Worm (Caenorhabditis elegans) whole organism, L2 larva: ENCODE data around the gene C03B1.5.

Experiments used
- C34F6.9 ChIP-seq: fragments of 150-350 bp; optimal IDR thresholded peaks from 2 replicates; lab custom pipeline; 2014; ENCODE audit warnings: missing biosample characterization, missing genetic modification characterization
- R02D3.7 ChIP-seq: fragments of 150-350 bp; optimal IDR thresholded peaks from 2 replicates; lab custom pipeline; 2014; ENCODE audit warnings: missing biosample characterization, missing genetic modification characterization
- Y55F3AM.14 ChIP-seq: fragments of 200-800 bp; sonication (Bioruptor generic); optimal IDR thresholded peaks from 2 replicates; lab custom pipeline; 2018; ENCODE audit warnings: mild to moderate bottlenecking, missing genetic modification characterization, missing compliant biosample characterization
- ZK546.5 ChIP-seq: sonication (generic microtip); optimal IDR thresholded peaks from 2 replicates; lab custom pipeline; 2017; ENCODE audit warnings: missing biosample characterization, missing genetic modification characterization
- alr-1 ChIP-seq: fragments of 150-350 bp; optimal IDR thresholded peaks from 2 replicates; lab custom pipeline; 2014; ENCODE audit warnings: missing biosample characterization, missing genetic modification characterization
- ama-1 ChIP-seq: fragments of 150-350 bp; optimal IDR thresholded peaks from 2 replicates; lab custom pipeline; 2018; ENCODE audit warnings: inconsistent platforms
- blmp-1 ChIP-seq: sonication (generic microtip); optimal IDR thresholded peaks from 2 replicates; lab custom pipeline; 2017; ENCODE audit warnings: missing genetic modification characterization, mild to moderate bottlenecking, missing compliant biosample characterization, antibody characterized with exemption, moderate library complexity; ENCODE audit not compliant: insufficient read depth
- ceh-16 ChIP-seq: fragments of 150-350 bp; optimal IDR thresholded peaks from 2 replicates; lab custom pipeline; 2014; ENCODE audit warnings: missing biosample characterization, missing genetic modification characterization
- dmd-4 ChIP-seq: sonication (generic microtip); optimal IDR thresholded peaks from 2 replicates; lab custom pipeline; 2017; ENCODE audit warnings: missing biosample characterization, missing genetic modification characterization
- egl-27 ChIP-seq: sonication (generic microtip); optimal IDR thresholded peaks from 3 replicates; lab custom pipeline; 2017; ENCODE audit warnings: missing biosample characterization, missing genetic modification reagents, missing genetic modification characterization
- fos-1 ChIP-seq: fragments of 150-350 bp; optimal IDR thresholded peaks from 2 replicates; lab custom pipeline; 2014; ENCODE audit warnings: missing biosample characterization, missing genetic modification characterization
- gmeb-1 ChIP-seq: fragments of 150-350 bp; optimal IDR thresholded peaks from 2 replicates; lab custom pipeline; 2014; ENCODE audit warnings: missing biosample characterization, missing genetic modification characterization
- lin-11 ChIP-seq: fragments of 150-350 bp; sonication (generic microtip); optimal IDR thresholded peaks from 2 replicates; lab custom pipeline; 2014; ENCODE audit warnings: missing biosample characterization, missing genetic modification characterization, inconsistent platforms, mixed read lengths
- lin-39 ChIP-seq: fragments of 150-350 bp; optimal IDR thresholded peaks from 2 replicates; lab custom pipeline; 2014; ENCODE audit warnings: missing biosample characterization, missing genetic modification reagents, missing genetic modification characterization
- lsy-2 ChIP-seq, 2 experiments: fragments of 150-350 bp in 1 of 2; sonication (generic microtip) in 1 of 2; optimal IDR thresholded peaks; 2 replicates each; lab custom pipeline; 2014 to 2017; ENCODE audit warnings: missing biosample characterization in 2 of 2, missing genetic modification characterization in 2 of 2
- mbf-1 ChIP-seq: sonication (generic microtip); optimal IDR thresholded peaks from 2 replicates; lab custom pipeline; 2017; ENCODE audit warnings: missing biosample characterization, missing genetic modification characterization
- mdl-1 ChIP-seq, 2 experiments: fragments of 150-350 bp in 1 of 2; sonication (generic microtip) in 1 of 2; optimal IDR thresholded peaks; 2 replicates each; lab custom pipeline; 2017; ENCODE audit warnings: missing biosample characterization in 2 of 2, missing genetic modification characterization in 2 of 2
- nhr-10 ChIP-seq: sonication (generic microtip); optimal IDR thresholded peaks from 2 replicates; lab custom pipeline; 2017; ENCODE audit warnings: missing biosample characterization, missing genetic modification characterization
- nhr-11 ChIP-seq: fragments of 150-350 bp; optimal IDR thresholded peaks from 2 replicates; lab custom pipeline; 2014; ENCODE audit warnings: missing biosample characterization, missing genetic modification characterization
- nhr-23 ChIP-seq: fragments of 150-350 bp; optimal IDR thresholded peaks from 2 replicates; lab custom pipeline; 2014; ENCODE audit warnings: missing biosample characterization, missing genetic modification reagents, missing genetic modification characterization
- nhr-237 ChIP-seq: fragments of 150-350 bp; optimal IDR thresholded peaks from 2 replicates; lab custom pipeline; 2014; ENCODE audit warnings: missing biosample characterization, missing genetic modification characterization
- nhr-25 ChIP-seq: fragments of 150-350 bp; sonication (generic microtip); optimal IDR thresholded peaks from 3 replicates; lab custom pipeline; 2014; ENCODE audit warnings: missing biosample characterization, missing genetic modification characterization
- nhr-6 ChIP-seq: fragments of 150-350 bp; optimal IDR thresholded peaks from 2 replicates; lab custom pipeline; 2014; ENCODE audit warnings: missing biosample characterization, missing genetic modification characterization
- nhr-77 ChIP-seq: fragments of 150-350 bp; optimal IDR thresholded peaks from 2 replicates; lab custom pipeline; 2014; ENCODE audit warnings: missing biosample characterization, missing genetic modification characterization
- peb-1 ChIP-seq: fragments of 150-350 bp; optimal IDR thresholded peaks from 2 replicates; lab custom pipeline; 2014; ENCODE audit warnings: missing biosample characterization, missing genetic modification characterization
- skn-1 ChIP-seq: sonication (generic microtip); optimal IDR thresholded peaks from 2 replicates; lab custom pipeline; 2017; ENCODE audit warnings: missing biosample characterization, missing genetic modification characterization
- sma-3 ChIP-seq: sonication (generic microtip); optimal IDR thresholded peaks from 2 replicates; lab custom pipeline; 2016; ENCODE audit warnings: missing genetic modification reagents, missing genetic modification characterization, missing compliant biosample characterization
- sma-9 ChIP-seq, 2 experiments: fragments of 150-350 bp in 1 of 2; sonication (generic microtip) in 1 of 2; optimal IDR thresholded peaks; 2 replicates each; lab custom pipeline; 2014 to 2016; ENCODE audit warnings: missing genetic modification characterization in 2 of 2, mild to moderate bottlenecking in 1 of 2, missing biosample characterization in 1 of 2, missing compliant biosample characterization in 1 of 2, missing genetic modification reagents in 1 of 2, moderate library complexity in 1 of 2
- unc-55 ChIP-seq: fragments of 150-350 bp; sonication (generic microtip); optimal IDR thresholded peaks from 3 replicates; lab custom pipeline; 2014; ENCODE audit warnings: missing biosample characterization, missing genetic modification reagents, missing genetic modification characterization
- unc-62 ChIP-seq: fragments of 150-350 bp; optimal IDR thresholded peaks from 2 replicates; lab custom pipeline; 2014; ENCODE audit warnings: missing biosample characterization, missing genetic modification reagents, missing genetic modification characterization
- ztf-1 ChIP-seq: fragments of 200-800 bp; sonication (Bioruptor generic); conservative IDR thresholded peaks from 2 replicates; pipeline ENCODE4 v1.3.6; 2022; ENCODE audit warnings: missing genetic modification characterization, missing compliant biosample characterization
- ztf-11 ChIP-seq: sonication (generic microtip); optimal IDR thresholded peaks from 2 replicates; lab custom pipeline; 2017; ENCODE audit warnings: missing biosample characterization, missing genetic modification characterization
- ztf-4 ChIP-seq: fragments of 150-350 bp; optimal IDR thresholded peaks from 2 replicates; lab custom pipeline; 2014; ENCODE audit warnings: missing biosample characterization, missing genetic modification characterization

The C03B1.5 gene

DNA sequence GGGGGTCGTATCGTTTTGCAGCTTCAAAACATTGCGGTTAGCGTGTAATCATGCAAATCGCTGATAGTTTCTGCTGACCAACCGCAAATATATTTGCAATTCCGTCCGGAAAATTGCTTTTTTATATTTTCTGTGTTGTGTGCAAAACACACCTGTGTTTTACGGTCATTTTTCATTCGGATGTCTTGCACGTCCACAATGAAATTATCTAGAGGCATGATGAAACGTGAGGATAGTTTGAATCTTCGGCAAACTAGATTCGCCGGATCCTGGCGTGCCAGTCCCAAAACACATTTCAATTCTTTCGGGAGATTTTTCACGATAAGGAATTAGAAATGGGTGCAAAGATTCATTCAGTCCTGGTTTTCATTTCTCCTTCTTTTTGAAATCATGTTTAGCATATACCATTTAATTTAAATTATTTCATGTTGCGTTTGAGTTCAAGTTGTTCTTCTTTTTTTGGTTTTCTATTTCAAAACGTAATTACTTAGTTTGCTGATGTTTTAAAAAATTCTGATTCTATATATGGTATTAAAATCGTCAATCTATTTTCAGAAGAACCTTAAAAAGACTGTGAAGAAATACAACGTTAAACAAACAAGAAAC, at the start of gene C03B1.5:
Gene C03B1.5, plus strand, starts transcription at position 556 of the 606 bp plus-strand sequence.
- no peak for TF ChIP-seq unc-62 (GFP tag; lab: Kevin White, UChicago)
- no peak for TF ChIP-seq lin-11 (tag; lab: Kevin White, UChicago)
- TF ChIP-seq sma-9 (GFP tag; optimal IDR thresholded peaks at IDR 0.05; lab: Kevin White, UChicago), result no peak
- no peak for TF ChIP-seq sma-9 (tag; optimal IDR thresholded peaks at IDR 0.05; lab: Kevin White, UChicago)
- no peak for TF ChIP-seq nhr-77 (tag; lab: Kevin White, UChicago)
- no peak for TF ChIP-seq mdl-1 (tag; optimal IDR thresholded peaks at IDR 0.05; lab: Kevin White, UChicago)
- no peak for TF ChIP-seq unc-55 (GFP tag; lab: Kevin White, UChicago)

DNA sequence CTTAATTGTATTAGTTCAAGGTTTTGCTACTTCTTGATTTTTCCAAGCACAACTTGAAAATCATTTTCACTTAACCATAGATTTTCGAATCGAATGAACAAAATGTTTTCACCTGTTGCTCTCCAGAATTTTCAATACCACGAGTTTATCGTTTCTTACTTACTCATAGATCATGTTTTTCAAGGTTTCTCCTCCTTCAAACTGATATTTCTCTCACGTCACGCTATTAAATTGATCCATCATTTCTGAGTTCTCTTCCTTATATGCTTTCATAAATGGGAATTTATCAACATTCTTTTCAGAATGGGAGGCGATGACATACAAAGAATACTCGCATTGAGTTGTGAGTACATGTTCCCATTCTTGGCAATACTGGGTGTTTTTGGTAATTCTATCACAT, 44.0 kb upstream of the C03B1.5 start, which contains the start of gene npr-38:
Gene npr-38, plus strand, starts transcription at position 301 of the 400 bp plus-strand sequence.
- no peak for TF ChIP-seq mbf-1 (tag; lab: Kevin White, UChicago)
- TF ChIP-seq nhr-237 (tag; lab: Kevin White, UChicago), result no peak
- no peak for TF ChIP-seq ztf-11 (tag; lab: Kevin White, UChicago)
- TF ChIP-seq Y55F3AM.14 (GFP tag; lab: Kevin White, UChicago), result no peak
- no peak for TF ChIP-seq nhr-6 (tag; lab: Kevin White, UChicago)
- TF ChIP-seq nhr-10, result no peak
- no peak for TF ChIP-seq ztf-4 (tag; lab: Kevin White, UChicago)
- TF ChIP-seq lin-39 (tag; lab: Kevin White, UChicago), result no peak
- TF ChIP-seq R02D3.7 (tag; lab: Kevin White, UChicago), result no peak
- TF ChIP-seq blmp-1 (tag; lab: Kevin White, UChicago), result no peak
- no peak for TF ChIP-seq peb-1 (tag; lab: Kevin White, UChicago)
- TF ChIP-seq ztf-1 (GFP tag; lab: Robert Waterston, UW), result no peak
- TF ChIP-seq dmd-4 (tag; lab: Kevin White, UChicago), result no peak
- TF ChIP-seq egl-27 (tag; lab: Kevin White, UChicago), result no peak
- no peak for TF ChIP-seq nhr-11 (tag; lab: Kevin White, UChicago)
- no peak for TF ChIP-seq ama-1 (lab: Kevin White, UChicago)
- no peak for TF ChIP-seq C34F6.9 (tag; lab: Kevin White, UChicago)
- no peak for TF ChIP-seq lsy-2 (tag; optimal IDR thresholded peaks at IDR 0.05; lab: Kevin White, UChicago)

DNA sequence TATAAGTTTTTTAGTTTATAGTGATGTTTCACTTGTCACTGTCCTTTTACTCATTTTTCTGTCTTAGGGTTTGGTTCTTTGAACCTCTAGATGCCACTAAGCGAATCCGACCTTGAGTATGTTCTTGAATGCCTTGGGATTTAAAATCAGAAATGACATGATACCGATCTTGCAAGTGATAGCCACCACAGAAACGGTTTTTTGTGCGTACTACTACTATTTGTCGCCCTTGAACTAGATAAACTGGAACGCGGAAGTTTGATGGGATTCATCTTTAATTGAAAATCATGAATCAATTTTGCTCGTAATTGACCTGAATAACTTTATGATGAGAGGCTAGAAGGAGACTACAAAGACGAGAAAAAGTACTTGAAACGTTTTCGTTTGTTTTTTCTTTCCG, 36.6 kb upstream of the C03B1.5 start:
- TF ChIP-seq nhr-23 (tag; lab: Kevin White, UChicago) (no peak), ama-1 (lab: Kevin White, UChicago) (no peak), egl-27 (tag; lab: Kevin White, UChicago) (peak; percentile 43), dmd-4 (tag; lab: Kevin White, UChicago) (no peak), C34F6.9 (tag; lab: Kevin White, UChicago) (no peak), fos-1 (peak; percentile 28), sma-3 (GFP tag; lab: Kevin White, UChicago) (peak; percentile 21), sma-9 (GFP tag; optimal IDR thresholded peaks at IDR 0.05; lab: Kevin White, UChicago) (peak; percentile 81), sma-9 (tag; optimal IDR thresholded peaks at IDR 0.05; lab: Kevin White, UChicago) (no peak), ceh-16 (tag; lab: Kevin White, UChicago) (peak; percentile 28)

DNA sequence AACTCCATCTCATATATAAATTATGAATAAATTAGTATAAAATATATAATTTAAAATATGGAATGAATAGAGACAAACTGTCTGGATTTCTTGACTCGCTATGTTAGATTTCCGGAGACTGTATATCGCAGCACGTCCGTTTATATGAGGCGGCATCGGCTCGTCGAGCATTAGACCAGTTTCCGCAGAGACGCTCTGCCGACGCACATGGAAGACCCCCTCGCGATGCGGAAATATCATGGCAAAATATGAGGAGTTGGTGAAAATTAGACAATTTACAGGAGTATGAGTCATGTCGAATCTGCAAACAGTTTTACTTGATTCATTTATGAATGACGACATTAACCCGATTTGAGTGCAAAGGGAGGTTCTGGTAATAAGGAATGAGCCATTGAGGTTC, 35.8 kb upstream of the C03B1.5 start, which contains the start of gene chtb-3:
Gene chtb-3, minus strand, starts transcription at position 101 of the 400 bp plus-strand sequence.
- no peak for TF ChIP-seq nhr-25 (tag; lab: Kevin White, UChicago)
- TF ChIP-seq alr-1 (tag; lab: Kevin White, UChicago), result no peak
- no peak for TF ChIP-seq ceh-16 (tag; lab: Kevin White, UChicago)
- no peak for TF ChIP-seq skn-1 (tag; lab: Kevin White, UChicago)
- TF ChIP-seq ZK546.5 (tag; lab: Kevin White, UChicago), result no peak
- no peak for TF ChIP-seq ztf-4 (tag; lab: Kevin White, UChicago)
- TF ChIP-seq gmeb-1 (tag; lab: Kevin White, UChicago), result no peak
- no peak for TF ChIP-seq ztf-11 (tag; lab: Kevin White, UChicago)
- TF ChIP-seq mdl-1 (tag; optimal IDR thresholded peaks at IDR 0.05; lab: Kevin White, UChicago), result no peak
- TF ChIP-seq nhr-10, result no peak
- TF ChIP-seq sma-3 (GFP tag; lab: Kevin White, UChicago), result no peak
- TF ChIP-seq nhr-6 (tag; lab: Kevin White, UChicago), result no peak
- TF ChIP-seq, all 48 proteins: peak for 0
